Fruit fly (Drosophila melanogaster) whole organism, embryonic: ENCODE measurements around the gene Cep290.

Experiments
- Adf1 ChIP-seq: fragments of 200-800 bp; sonication (Bioruptor generic); IDR thresholded peaks from 2 replicates; pipeline ENCODE4 v1.3.6; 2022; ENCODE audit warnings: missing biosample characterization, missing genetic modification characterization
- Awh ChIP-seq: fragments of 200-800 bp; sonication (Bioruptor generic); IDR thresholded peaks from 2 replicates; pipeline ENCODE4, ENCODE4 v1.3.6; 2022; ENCODE audit warnings: missing biosample characterization, missing genetic modification characterization
- BtbVII ChIP-seq: fragments of 200-800 bp; sonication (Bioruptor generic); optimal IDR thresholded peaks from 3 replicates; lab custom pipeline; 2017; ENCODE audit warnings: missing biosample characterization, mild to moderate bottlenecking, missing genetic modification characterization
- CG11093 ChIP-seq: fragments of 200-800 bp; sonication (Bioruptor generic); IDR thresholded peaks from 3 replicates; pipeline ENCODE4 v1.3.6; 2022; ENCODE audit warnings: missing biosample characterization, missing genetic modification characterization
- CG11504 ChIP-seq: fragments of 200-800 bp; sonication (Bioruptor generic); optimal IDR thresholded peaks from 3 replicates; lab custom pipeline; 2019; ENCODE audit warnings: missing biosample characterization, mild to moderate bottlenecking, missing genetic modification characterization, moderate library complexity
- CG11560 ChIP-seq: fragments of 200-800 bp; sonication (Bioruptor generic); IDR thresholded peaks from 3 replicates; pipeline ENCODE4 v1.3.6; 2022; ENCODE audit warnings: missing biosample characterization, missing genetic modification characterization
- CG13287 ChIP-seq: fragments of 200-800 bp; sonication (Bioruptor generic); IDR thresholded peaks from 2 replicates; pipeline ENCODE4 v1.3.6; 2022; ENCODE audit warnings: missing biosample characterization, missing genetic modification characterization; ENCODE audit not compliant: partially characterized antibody
- CG1602 ChIP-seq: fragments of 200-800 bp; sonication (Bioruptor generic); optimal IDR thresholded peaks from 3 replicates; lab custom pipeline; 2016; ENCODE audit warnings: missing biosample characterization, missing genetic modification characterization
- CG30403 ChIP-seq: fragments of 200-800 bp; sonication (Bioruptor generic); optimal IDR thresholded peaks from 3 replicates; lab custom pipeline; 2016; ENCODE audit warnings: missing biosample characterization, missing genetic modification characterization
- CG34422 ChIP-seq: fragments of 200-800 bp; sonication (Bioruptor generic); IDR thresholded peaks from 3 replicates; pipeline ENCODE4 v1.3.6; 2022; ENCODE audit warnings: missing biosample characterization, missing genetic modification characterization
- CG43689 ChIP-seq: fragments of 200-800 bp; sonication (Bioruptor generic); IDR thresholded peaks from 2 replicates; pipeline ENCODE4 v1.3.6; 2022; ENCODE audit warnings: missing biosample characterization, missing genetic modification characterization
- CG4730 ChIP-seq: fragments of 200-800 bp; sonication (Bioruptor generic); IDR thresholded peaks from 2 replicates; pipeline ENCODE4 v1.3.6; 2022; ENCODE audit warnings: missing biosample characterization, missing genetic modification characterization
- CG7372 ChIP-seq: fragments of 200-800 bp; sonication (Bioruptor generic); IDR thresholded peaks from 2 replicates; pipeline ENCODE4 v1.3.6; 2022; ENCODE audit warnings: missing biosample characterization, missing genetic modification characterization
- CG8359 ChIP-seq: fragments of 200-800 bp; sonication (Bioruptor generic); optimal IDR thresholded peaks from 2 replicates; lab custom pipeline; 2017; ENCODE audit warnings: missing biosample characterization, mild to moderate bottlenecking, missing genetic modification characterization, borderline replicate concordance
- CG9932 ChIP-seq: fragments of 200-800 bp; sonication (Bioruptor generic); IDR thresholded peaks from 2 replicates; pipeline ENCODE4 v1.3.6; 2022; ENCODE audit warnings: missing biosample characterization, missing genetic modification characterization
- Dref ChIP-seq: fragments of 200-800 bp; sonication (Bioruptor generic); IDR thresholded peaks from 2 replicates; pipeline ENCODE4 v1.3.6; 2022; ENCODE audit warnings: missing biosample characterization, missing genetic modification characterization
- E2f2 ChIP-seq: fragments of 200-800 bp; sonication (Bioruptor generic); IDR thresholded peaks from 2 replicates; pipeline ENCODE4 v1.3.6; 2022; ENCODE audit warnings: missing biosample characterization, missing genetic modification characterization
- Elba2 ChIP-seq: fragments of 200-800 bp; sonication (Bioruptor generic); optimal IDR thresholded peaks from 3 replicates; lab custom pipeline; 2016; ENCODE audit warnings: missing biosample characterization, missing genetic modification characterization
- Fer1 ChIP-seq: fragments of 200-800 bp; sonication (Bioruptor generic); optimal IDR thresholded peaks from 2 replicates; lab custom pipeline; 2017; ENCODE audit warnings: missing biosample characterization, mild to moderate bottlenecking, missing genetic modification characterization
- Lhr ChIP-seq: fragments of 200-800 bp; sonication (Bioruptor generic); optimal IDR thresholded peaks from 3 replicates; lab custom pipeline; 2017; ENCODE audit warnings: mild to moderate bottlenecking, missing biosample characterization, missing genetic modification reagents, missing genetic modification characterization
- Oaz ChIP-seq: fragments of 200-800 bp; sonication (Bioruptor generic); IDR thresholded peaks from 2 replicates; pipeline ENCODE4 v1.3.6; 2022; ENCODE audit warnings: missing biosample characterization, missing genetic modification characterization
- Stat92E ChIP-seq, 3 experiments: fragments of >200 bp in 2 of 3; fragments of 200-800 bp in 1 of 3; sonication (Bioruptor generic) in 1 of 3; optimal IDR thresholded peaks; 2 replicates each; lab custom pipeline; 2017 to 2019; ENCODE audit warnings: missing biosample characterization in 3 of 3, missing genetic modification characterization in 3 of 3, mild to moderate bottlenecking in 1 of 3, moderate library complexity in 1 of 3
- Trl ChIP-seq, 3 experiments: fragments of >200 bp in 2 of 3; fragments of 200-800 bp in 1 of 3; sonication (Bioruptor generic) in 1 of 3; optimal IDR thresholded peaks; 2 replicates in 1 of 3; 3 replicates in 2 of 3; lab custom pipeline; 2016 to 2017; ENCODE audit warnings: missing biosample characterization in 1 of 3, missing genetic modification characterization in 1 of 3
- Vsx1 ChIP-seq: fragments of 200-800 bp; sonication (Bioruptor generic); optimal IDR thresholded peaks from 2 replicates; lab custom pipeline; 2017; ENCODE audit warnings: missing biosample characterization, mild to moderate bottlenecking, missing genetic modification characterization, missing genetic modification reagents
- Xbp1 ChIP-seq: fragments of 200-800 bp; sonication (Bioruptor generic); optimal IDR thresholded peaks from 3 replicates; lab custom pipeline; 2016; ENCODE audit warnings: missing biosample characterization, mild to moderate bottlenecking, missing genetic modification characterization
- ara ChIP-seq: fragments of 200-800 bp; sonication (Bioruptor generic); IDR thresholded peaks from 2 replicates; pipeline ENCODE4 v1.3.6; 2022; ENCODE audit warnings: missing biosample characterization, missing genetic modification characterization
- bigmax ChIP-seq: fragments of 200-800 bp; sonication (Bioruptor generic); optimal IDR thresholded peaks from 2 replicates; lab custom pipeline; 2018; ENCODE audit warnings: missing biosample characterization, mild to moderate bottlenecking, missing genetic modification characterization
- cad ChIP-seq: fragments of >200 bp; optimal IDR thresholded peaks from 2 replicates; lab custom pipeline; 2017; ENCODE audit warnings: missing biosample characterization, missing genetic modification characterization
- cas ChIP-seq: fragments of 200-800 bp; sonication (Bioruptor generic); IDR thresholded peaks from 2 replicates; pipeline ENCODE4 v1.3.6; 2022; ENCODE audit warnings: missing biosample characterization, missing genetic modification characterization
- cato ChIP-seq: fragments of 200-800 bp; sonication (Bioruptor generic); optimal IDR thresholded peaks from 2 replicates; lab custom pipeline; 2016; ENCODE audit warnings: missing biosample characterization, missing genetic modification characterization, borderline replicate concordance
- chn ChIP-seq: fragments of 200-800 bp; sonication (Bioruptor generic); optimal IDR thresholded peaks from 2 replicates; lab custom pipeline; 2016; ENCODE audit warnings: missing biosample characterization, missing genetic modification characterization
- crol ChIP-seq: fragments of 200-800 bp; sonication (Bioruptor generic); IDR thresholded peaks from 2 replicates; pipeline ENCODE4 v1.3.6; 2022; ENCODE audit warnings: missing biosample characterization, missing genetic modification characterization
- dan ChIP-seq: fragments of 200-800 bp; sonication (Bioruptor generic); IDR thresholded peaks from 2 replicates; pipeline ENCODE4 v1.3.6; 2022; ENCODE audit warnings: missing biosample characterization, missing genetic modification characterization
- dati ChIP-seq: fragments of 200-800 bp; sonication (Bioruptor generic); IDR thresholded peaks from 2 replicates; pipeline ENCODE4 v1.3.6; 2022; ENCODE audit warnings: missing biosample characterization, missing genetic modification characterization
- dimm ChIP-seq: fragments of 200-800 bp; sonication (Bioruptor generic); IDR thresholded peaks from 2 replicates; pipeline ENCODE4 v1.3.6; 2022; ENCODE audit warnings: missing biosample characterization, missing genetic modification characterization
- en ChIP-seq: fragments of 200-800 bp; sonication (Bioruptor generic); optimal IDR thresholded peaks from 2 replicates; lab custom pipeline; 2016; ENCODE audit warnings: missing biosample characterization, missing genetic modification characterization
- ftz-f1 ChIP-seq: fragments of 200-800 bp; sonication (Bioruptor generic); optimal IDR thresholded peaks from 2 replicates; lab custom pipeline; 2016; ENCODE audit warnings: missing biosample characterization, missing genetic modification characterization
- gcm ChIP-seq: fragments of 200-800 bp; sonication (Bioruptor generic); optimal IDR thresholded peaks from 2 replicates; lab custom pipeline; 2019; ENCODE audit warnings: missing biosample characterization, mild to moderate bottlenecking, missing genetic modification characterization, moderate library complexity
- gcm2 ChIP-seq: fragments of 200-800 bp; sonication (Bioruptor generic); optimal IDR thresholded peaks from 2 replicates; lab custom pipeline; 2016; ENCODE audit warnings: missing biosample characterization, missing genetic modification characterization
- gsb ChIP-seq: fragments of 200-800 bp; sonication (Bioruptor generic); IDR thresholded peaks from 2 replicates; pipeline ENCODE4 v1.3.6; 2022; ENCODE audit warnings: missing biosample characterization, missing genetic modification characterization
- gsb-n ChIP-seq: fragments of 200-800 bp; sonication (Bioruptor generic); optimal IDR thresholded peaks from 3 replicates; lab custom pipeline; 2018; ENCODE audit warnings: missing biosample characterization, mild to moderate bottlenecking, missing genetic modification characterization
- hbn ChIP-seq: fragments of 200-800 bp; sonication (Bioruptor generic); IDR thresholded peaks from 2 replicates; pipeline ENCODE4 v1.3.6; 2022; ENCODE audit warnings: missing biosample characterization, missing genetic modification characterization; ENCODE audit not compliant: partially characterized antibody
- her ChIP-seq: fragments of 200-800 bp; sonication (Bioruptor generic); optimal IDR thresholded peaks from 2 replicates; lab custom pipeline; 2016; ENCODE audit warnings: missing biosample characterization, missing genetic modification characterization
- lilli ChIP-seq: fragments of 200-800 bp; sonication (Bioruptor generic); optimal IDR thresholded peaks from 3 replicates; lab custom pipeline; 2016; ENCODE audit warnings: missing biosample characterization, missing genetic modification characterization
- nerfin-1 ChIP-seq: fragments of 200-800 bp; sonication (Bioruptor generic); optimal IDR thresholded peaks from 3 replicates; lab custom pipeline; 2019; ENCODE audit warnings: missing biosample characterization, mild to moderate bottlenecking, missing genetic modification characterization, moderate library complexity
- nom ChIP-seq: fragments of 200-800 bp; sonication (Bioruptor generic); optimal IDR thresholded peaks from 2 replicates; lab custom pipeline; 2017; ENCODE audit warnings: missing biosample characterization, missing genetic modification characterization, mild to moderate bottlenecking, moderate library complexity, missing genetic modification reagents
- pho ChIP-seq: fragments of 200-800 bp; sonication (Bioruptor generic); optimal IDR thresholded peaks from 2 replicates; lab custom pipeline; 2016; ENCODE audit warnings: missing biosample characterization, missing genetic modification characterization
- salm ChIP-seq: fragments of 200-800 bp; sonication (Bioruptor generic); optimal IDR thresholded peaks from 2 replicates; lab custom pipeline; 2018; ENCODE audit warnings: missing biosample characterization, mild to moderate bottlenecking, missing genetic modification characterization
- sna ChIP-seq: fragments of 200-800 bp; sonication (Bioruptor generic); IDR thresholded peaks from 2 replicates; pipeline ENCODE4 v1.3.6; 2022; ENCODE audit warnings: missing biosample characterization, missing genetic modification characterization; ENCODE audit not compliant: partially characterized antibody
- zf30C ChIP-seq: fragments of 200-800 bp; sonication (Bioruptor generic); optimal IDR thresholded peaks from 3 replicates; lab custom pipeline; 2018; ENCODE audit warnings: missing biosample characterization, mild to moderate bottlenecking, missing genetic modification characterization

Gene Cep290

DNA sequence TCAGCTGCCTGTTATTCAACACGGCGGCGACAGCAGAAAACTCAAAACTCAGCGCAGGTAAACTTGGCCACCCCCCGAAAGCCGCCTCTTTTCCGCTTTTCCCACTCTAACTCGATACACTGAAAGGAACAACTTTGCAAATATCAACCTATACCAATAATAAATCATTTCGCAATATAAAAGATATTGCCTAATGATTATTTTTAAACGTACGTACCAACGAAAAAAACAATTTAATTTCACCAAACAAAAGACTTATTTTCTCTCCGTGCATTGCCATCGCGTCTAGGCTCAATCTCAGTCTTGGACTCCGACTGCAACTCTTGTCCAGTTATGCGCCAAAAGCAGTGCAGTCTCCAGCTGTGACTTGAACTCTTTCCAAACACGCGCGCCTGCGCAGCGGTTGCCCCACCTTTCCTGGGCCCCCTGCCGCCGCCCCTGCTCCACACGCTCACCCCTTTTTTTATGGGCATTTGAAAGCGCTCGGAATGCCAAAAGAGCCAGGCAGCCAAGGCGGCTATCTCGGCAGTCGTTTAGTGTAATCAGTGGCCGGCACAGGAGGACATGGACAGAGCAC, 38.0 kb upstream of the Cep290 start (continued):
- TF ChIP-seq Adf1 (GFP tag; lab: Robert Waterston, UW): no peak
- TF ChIP-seq cato: no peak
- no peak for TF ChIP-seq Dref
- TF ChIP-seq zf30C (GFP tag; lab: Kevin White, UChicago): no peak
- TF ChIP-seq Elba2: no peak
- TF ChIP-seq CG1602 (GFP tag; lab: Kevin White, UChicago): peak; percentile 20
- TF ChIP-seq Oaz (GFP tag; lab: Robert Waterston, UW): peak; percentile 34; the same call in 1 of the 2 replicates
- no peak for TF ChIP-seq her (GFP tag; lab: Kevin White, UChicago)
- peak; percentile 51 for TF ChIP-seq lilli (GFP tag; lab: Kevin White, UChicago)
- 0 out of 2 replicates have a peak, but pooled peaks have one; percentile 8 for TF ChIP-seq CG43689 (GFP tag; lab: Robert Waterston, UW)
- TF ChIP-seq E2f2 (GFP tag; lab: Robert Waterston, UW): peak; percentile 32; the same call in 1 of the 2 replicates
- TF ChIP-seq CG4730 (GFP tag; lab: Robert Waterston, UW): no peak
- peak; percentile 57 for TF ChIP-seq gcm (GFP tag; lab: Kevin White, UChicago)
- TF ChIP-seq CG11093 (GFP tag; lab: Robert Waterston, UW): no peak
- TF ChIP-seq CG9932: no peak
- peak; percentile 38 for TF ChIP-seq BtbVII (GFP tag; lab: Kevin White, UChicago)
- TF ChIP-seq nom: no peak
- TF ChIP-seq dimm (GFP tag; lab: Robert Waterston, UW): no peak
- no peak for TF ChIP-seq CG7372 (GFP tag; lab: Robert Waterston, UW)
- TF ChIP-seq cad (GFP tag; lab: Kevin White, UChicago): no peak
- TF ChIP-seq CG8359 (GFP tag; lab: Kevin White, UChicago): no peak
- no peak for TF ChIP-seq dan (GFP tag; lab: Robert Waterston, UW)
- TF ChIP-seq en (GFP tag; lab: Kevin White, UChicago): no peak
- TF ChIP-seq Stat92E (GFP tag; optimal IDR thresholded peaks at IDR 0.05; lab: Kevin White, UChicago): no peak
- peak; percentile 83 for TF ChIP-seq ara
- peak; percentile 57 for TF ChIP-seq CG30403
- peak; percentile 58 for TF ChIP-seq Fer1
- TF ChIP-seq Vsx1 (GFP tag; lab: Kevin White, UChicago): peak; percentile 25
- peak; percentile 52 for TF ChIP-seq nerfin-1 (tag; lab: Kevin White, UChicago)
- TF ChIP-seq CG11560 (tag; lab: Robert Waterston, UW): no peak
- TF ChIP-seq Awh: peak; percentile 36; the same call in 1 of the 2 replicates
- TF ChIP-seq Xbp1 (GFP tag; lab: Kevin White, UChicago): peak; percentile 59
- peak; percentile 72; the same call in 2 of the 3 replicates for TF ChIP-seq CG34422
- no peak for TF ChIP-seq gcm2 (GFP tag; lab: Kevin White, UChicago)
- peak; percentile 75 for TF ChIP-seq CG11504 (tag; lab: Kevin White, UChicago)
- TF ChIP-seq CG13287: no peak
- no peak for TF ChIP-seq Trl (optimal IDR thresholded peaks at IDR 0.05; lab: Kevin White, UChicago)
- TF ChIP-seq Trl (GFP tag; optimal IDR thresholded peaks at IDR 0.05; lab: Kevin White, UChicago): peak; percentile 63
- TF ChIP-seq salm (tag; lab: Kevin White, UChicago): peak; percentile 18
- peak; percentile 48 for TF ChIP-seq gsb-n (tag; lab: Kevin White, UChicago)
- no peak for TF ChIP-seq sna (GFP tag; lab: Robert Waterston, UW)
- TF ChIP-seq gsb: no peak
- TF ChIP-seq hbn: no peak
- TF ChIP-seq bigmax (GFP tag; lab: Kevin White, UChicago): no peak
- TF ChIP-seq chn (GFP tag; lab: Kevin White, UChicago): peak; percentile 50
- no peak for TF ChIP-seq Lhr (GFP tag; lab: Kevin White, UChicago)
- TF ChIP-seq ftz-f1: no peak
- TF ChIP-seq pho: peak; percentile 10
- no peak for TF ChIP-seq cas
- TF ChIP-seq dati (GFP tag; lab: Robert Waterston, UW): no peak
- TF ChIP-seq crol: peak; percentile 59
